Fruit fly (Drosophila melanogaster): ENCODE measurements around the gene CG9515.

Gene CG9515

DNA sequence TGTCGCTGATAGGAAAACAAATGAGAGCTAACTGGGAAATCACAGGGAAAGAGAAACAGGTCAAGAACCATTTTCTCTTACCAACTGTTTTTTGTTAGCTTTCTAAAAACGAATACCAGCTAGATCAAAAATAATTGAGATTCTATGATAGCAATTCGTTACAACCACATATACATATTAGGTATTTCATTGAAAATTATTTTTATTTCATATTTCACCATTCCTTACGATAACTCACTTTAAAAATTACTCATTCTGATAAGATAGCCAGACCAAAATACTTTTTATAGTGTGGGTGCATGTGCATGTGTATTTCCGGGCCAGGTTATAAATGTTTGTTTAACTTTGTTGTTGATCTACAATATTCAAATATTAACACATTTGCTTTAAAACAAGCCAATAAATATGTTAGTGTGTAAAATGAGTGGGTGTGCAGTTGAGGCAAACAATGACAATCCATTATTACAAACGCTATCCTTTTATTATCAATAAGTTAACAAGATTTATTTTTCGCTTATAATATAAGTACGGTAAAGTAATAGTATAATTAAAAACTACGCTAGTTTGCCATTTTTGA lies 5.1 kb downstream of the CG9515 start (continued):
- peak; percentile 39 for TF ChIP-seq lab (GFP tag; optimal IDR thresholded peaks at IDR 0.05)
- no peak for TF ChIP-seq gro (GFP tag; optimal IDR thresholded peaks at IDR 0.05)
- TF ChIP-seq dmrt99B (tag; optimal IDR thresholded peaks at IDR 0.05), result peak; percentile 33
- no peak for TF ChIP-seq CG42726 (GFP tag; IDR thresholded peaks at IDR 0.05; ENCODE audit: partially characterized antibody)
- TF ChIP-seq chm (GFP tag; IDR thresholded peaks at IDR 0.05), result no peak
- TF ChIP-seq Oli (tag; optimal IDR thresholded peaks at IDR 0.05), result no peak
- peak; percentile 22 for TF ChIP-seq sd (tag; optimal IDR thresholded peaks at IDR 0.05)
- no peak for TF ChIP-seq CG12155 (GFP tag; optimal IDR thresholded peaks at IDR 0.05)
- TF ChIP-seq CG12219 (GFP tag; optimal IDR thresholded peaks at IDR 0.05), result peak; percentile 29
- peak in 1 of 2 experiments; percentile 60 for TF ChIP-seq Eip74EF (GFP tag; optimal IDR thresholded peaks at IDR 0.05)
- no peak for TF ChIP-seq pum (GFP tag; optimal IDR thresholded peaks at IDR 0.05)
- no peak for TF ChIP-seq gcm (GFP tag; optimal IDR thresholded peaks at IDR 0.05)

DNA sequence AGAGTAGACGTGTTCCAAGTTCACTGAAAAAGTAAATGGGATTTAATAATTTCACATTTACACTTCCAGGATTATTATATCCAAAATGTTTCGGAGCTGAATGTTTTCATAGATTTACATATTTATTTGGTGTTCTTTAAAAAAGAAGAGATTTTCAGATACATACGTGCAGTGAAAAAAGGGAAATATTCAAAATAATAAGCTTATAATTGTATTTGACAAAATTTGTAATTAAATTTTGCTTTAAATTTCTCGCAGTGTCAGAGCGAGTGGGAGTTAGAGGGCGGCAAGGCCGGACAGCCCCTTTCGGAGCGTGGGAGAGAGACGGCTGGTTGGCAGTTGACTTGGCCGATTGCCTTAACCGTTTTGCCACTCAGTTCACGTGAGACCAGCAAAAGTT lies 6.1 kb downstream of the CG9515 start, which contains the start of gene Tsp29Fb:
Tsp29Fb (plus strand) TSS at position 388 of the 400 bp plus-strand sequence.
- TF ChIP-seq zf30C (GFP tag; optimal IDR thresholded peaks at IDR 0.05) (peak; percentile 91), so (GFP tag; IDR thresholded peaks at IDR 0.05) (peak; percentile 76; the same call in 1 of the 3 replicates), Lhr (GFP tag; optimal IDR thresholded peaks at IDR 0.05) (no peak), scrt (GFP tag; optimal IDR thresholded peaks at IDR 0.05) (peak; percentile 76), toy (GFP tag; IDR thresholded peaks at IDR 0.05) (no peak), tx (GFP tag; optimal IDR thresholded peaks at IDR 0.05) (peak; percentile 28), CG8944 (GFP tag; optimal IDR thresholded peaks at IDR 0.05) (peak; percentile 34), NFAT (GFP tag; IDR thresholded peaks at IDR 0.05) (no peak; the same call in 1 of the 2 replicates), Blimp-1 (GFP tag; optimal IDR thresholded peaks at IDR 0.05) (peak; percentile 73), HLHmδ (GFP tag; optimal IDR thresholded peaks at IDR 0.05) (no peak), YL-1 (GFP tag; optimal IDR thresholded peaks at IDR 0.05) (no peak), CTCF (GFP tag; optimal IDR thresholded peaks at IDR 0.05) (no peak), al (GFP tag; IDR thresholded peaks at IDR 0.05) (peak; percentile 63), Atf3 (GFP tag; optimal IDR thresholded peaks at IDR 0.05) (no peak), usp (GFP tag; optimal IDR thresholded peaks at IDR 0.05) (no peak), zen (tag; optimal IDR thresholded peaks at IDR 0.05) (no peak), CG34224 (GFP tag; IDR thresholded peaks at IDR 0.05; ENCODE audit: partially characterized antibody) (no peak), CG2678 (tag; optimal IDR thresholded peaks at IDR 0.05) (peak; percentile 92), crc (GFP tag; optimal IDR thresholded peaks at IDR 0.05) (no peak), CG5953 (GFP tag; IDR thresholded peaks at IDR 0.05) (peak; percentile 47; the same call in 1 of the 2 replicates), CG18476 (GFP tag; optimal IDR thresholded peaks at IDR 0.05) (peak; percentile 55), HHEX (GFP tag; optimal IDR thresholded peaks at IDR 0.05) (peak; percentile 72), sob (GFP tag; IDR thresholded peaks at IDR 0.05) (peak; percentile 79), CG9797 (GFP tag; optimal IDR thresholded peaks at IDR 0.05) (no peak), Lim3 (GFP tag; IDR thresholded peaks at IDR 0.05) (no peak), CG17612 (GFP tag; IDR thresholded peaks at IDR 0.05) (no peak), Ets97D (GFP tag; optimal IDR thresholded peaks at IDR 0.05) (no peak), CG8765 (GFP tag; IDR thresholded peaks at IDR 0.05) (no peak), hkb (optimal IDR thresholded peaks at IDR 0.05) (no peak), hkb (GFP tag; IDR thresholded peaks at IDR 0.05) (peak; percentile 83), CG4854 (GFP tag; optimal IDR thresholded peaks at IDR 0.05) (no peak), CG2120 (GFP tag; optimal IDR thresholded peaks at IDR 0.05) (peak; percentile 91), CG11247 (GFP tag; IDR thresholded peaks at IDR 0.05) (peak; percentile 42; the same call in 1 of the 2 replicates), unpg (GFP tag; optimal IDR thresholded peaks at IDR 0.05) (peak; percentile 79), z (GFP tag; IDR thresholded peaks at IDR 0.05) (no peak), CG4424 (GFP tag; optimal IDR thresholded peaks at IDR 0.05) (peak; percentile 54), Hr3 (GFP tag; optimal IDR thresholded peaks at IDR 0.05) (peak; percentile 61), CG1024 (GFP tag; IDR thresholded peaks at IDR 0.05) (no peak), Hmr (GFP tag; optimal IDR thresholded peaks at IDR 0.05) (peak; percentile 87)
